Fruit fly (Drosophila melanogaster): Measurements from ENCODE around the gene Caf1-180.
A peak's percentile ranks its signal among the peaks of the same experiment; 100 is the strongest.

The Caf1-180 gene

dm6 chrX:8622419-8622818 is 16.3 kb upstream of the Caf1-180 start:
- TF ChIP-seq CG10631 (GFP tag; optimal IDR thresholded peaks at IDR 0.05) (no peak), fd59A (GFP tag; optimal IDR thresholded peaks at IDR 0.05) (no peak), CG8319 (GFP tag; optimal IDR thresholded peaks at IDR 0.05) (no peak), esn (GFP tag; optimal IDR thresholded peaks at IDR 0.05) (no peak), CG11762 (GFP tag; optimal IDR thresholded peaks at IDR 0.05; ENCODE audit: insufficient read depth) (no peak), CG11294 (GFP tag; IDR thresholded peaks at IDR 0.05) (no peak), Eip78C (GFP tag) (no peak), Smox (GFP tag; optimal IDR thresholded peaks at IDR 0.05) (no peak), CG32006 (GFP tag; optimal IDR thresholded peaks at IDR 0.05) (no peak), cyc (GFP tag; optimal IDR thresholded peaks at IDR 0.05) (no peak), Eip93F (GFP tag; optimal IDR thresholded peaks at IDR 0.05) (no peak), dac (GFP tag; optimal IDR thresholded peaks at IDR 0.05) (no peak), CG3919 (GFP tag; optimal IDR thresholded peaks at IDR 0.05) (no peak), Sox102F (GFP tag; optimal IDR thresholded peaks at IDR 0.05) (no peak), Ets21C (GFP tag; optimal IDR thresholded peaks at IDR 0.05) (no peak), Met (GFP tag; optimal IDR thresholded peaks at IDR 0.05) (no peak), salr (GFP tag; optimal IDR thresholded peaks at IDR 0.05) (no peak), CG16779 (tag; optimal IDR thresholded peaks at IDR 0.05) (no peak), Sox15 (GFP tag; optimal IDR thresholded peaks at IDR 0.05) (no peak), acj6 (GFP tag; optimal IDR thresholded peaks at IDR 0.05) (no peak)

- no peak for TF ChIP-seq Gug (GFP tag; IDR thresholded peaks at IDR 0.05)
- peak; percentile 7 for TF ChIP-seq svp (GFP tag)
- TF ChIP-seq Hr4 (GFP tag; optimal IDR thresholded peaks at IDR 0.05) = no peak
These were observed 10.8 kb upstream of the Caf1-180 start for dm6 chrX:8616787-8617432.

- peak; percentile 58 for TF ChIP-seq Eip78C (GFP tag)
- peak; percentile 36 for TF ChIP-seq svp (GFP tag)
- TF ChIP-seq CG9139 (GFP tag; optimal IDR thresholded peaks at IDR 0.05) = no peak
- TF ChIP-seq Hr4 (GFP tag; optimal IDR thresholded peaks at IDR 0.05) = no peak
- TF ChIP-seq CG11294 (GFP tag; IDR thresholded peaks at IDR 0.05) = no peak
- TF ChIP-seq acj6 (GFP tag; optimal IDR thresholded peaks at IDR 0.05) = no peak
- TF ChIP-seq Sox102F (GFP tag; optimal IDR thresholded peaks at IDR 0.05) = no peak
- TF ChIP-seq CG8319 (GFP tag; optimal IDR thresholded peaks at IDR 0.05) = no peak
- TF ChIP-seq lz (GFP tag; optimal IDR thresholded peaks at IDR 0.05) = no peak
- no peak for TF ChIP-seq Blimp-1 (GFP tag; optimal IDR thresholded peaks at IDR 0.05)
- TF ChIP-seq CG1621 (tag; optimal IDR thresholded peaks at IDR 0.05) = no peak
- no peak for TF ChIP-seq spab (GFP tag; optimal IDR thresholded peaks at IDR 0.05)
These were observed 10.2 kb upstream of the Caf1-180 start for dm6 chrX:8616280-8616679.

- no peak for TF ChIP-seq Sox102F (GFP tag; optimal IDR thresholded peaks at IDR 0.05)
- TF ChIP-seq spab (GFP tag; optimal IDR thresholded peaks at IDR 0.05) = no peak
These were observed 1.8 kb upstream of the Caf1-180 start for dm6 chrX:8607902-8608301.

dm6 chrX:8601165-8601564 is 4.9 kb downstream of the Caf1-180 start:
- TF ChIP-seq net (GFP tag; optimal IDR thresholded peaks at IDR 0.05) = no peak
- TF ChIP-seq CG8319 (GFP tag; optimal IDR thresholded peaks at IDR 0.05) = no peak
- peak; percentile 54 for TF ChIP-seq CG11294 (GFP tag; IDR thresholded peaks at IDR 0.05)
- TF ChIP-seq Lpt (GFP tag; optimal IDR thresholded peaks at IDR 0.05) = no peak
- no peak for TF ChIP-seq CG8632 (GFP tag; optimal IDR thresholded peaks at IDR 0.05)
- TF ChIP-seq CG11902 (GFP tag; optimal IDR thresholded peaks at IDR 0.05) = peak; percentile 43
- TF ChIP-seq Eip78C (GFP tag) = peak; percentile 80
- peak; percentile 56 for TF ChIP-seq CG6792 (GFP tag; optimal IDR thresholded peaks at IDR 0.05)
- no peak for TF ChIP-seq dac (GFP tag; optimal IDR thresholded peaks at IDR 0.05)
- no peak for TF ChIP-seq topi (GFP tag; optimal IDR thresholded peaks at IDR 0.05)
- no peak for TF ChIP-seq Met (GFP tag; optimal IDR thresholded peaks at IDR 0.05)
- TF ChIP-seq Sox14 (GFP tag; optimal IDR thresholded peaks at IDR 0.05) = peak; percentile 59
- TF ChIP-seq dsx (GFP tag; optimal IDR thresholded peaks at IDR 0.05; ENCODE audit: poor library complexity, severe bottlenecking) = no peak
- TF ChIP-seq CG11762 (GFP tag; optimal IDR thresholded peaks at IDR 0.05; ENCODE audit: insufficient read depth) = peak; percentile 28
- TF ChIP-seq Hr4 (GFP tag; optimal IDR thresholded peaks at IDR 0.05) = peak; percentile 76
- no peak for TF ChIP-seq CG16779 (tag; optimal IDR thresholded peaks at IDR 0.05)
- no peak for TF ChIP-seq CG4318 (GFP tag; optimal IDR thresholded peaks at IDR 0.05)
- TF ChIP-seq Gug (GFP tag; IDR thresholded peaks at IDR 0.05) = peak; percentile 56
- TF ChIP-seq esn (GFP tag; optimal IDR thresholded peaks at IDR 0.05) = peak; percentile 72
- peak; percentile 60 for TF ChIP-seq CG31627 (GFP tag; optimal IDR thresholded peaks at IDR 0.05)
- no peak for TF ChIP-seq CG10669 (GFP tag; optimal IDR thresholded peaks at IDR 0.05)
- no peak for TF ChIP-seq Ets21C (GFP tag; optimal IDR thresholded peaks at IDR 0.05)
- TF ChIP-seq eg (GFP tag; IDR thresholded peaks at IDR 0.05) = peak; percentile 86; the same call in 2 of the 3 replicates
- no peak for TF ChIP-seq CG34406 (GFP tag; optimal IDR thresholded peaks at IDR 0.05)
- TF ChIP-seq pdm3 (GFP tag; optimal IDR thresholded peaks at IDR 0.05) = no peak

Data from whole organism, prepupa.